Worm (Caenorhabditis elegans) whole organism, L4 larva: Measurements from ENCODE around the gene Y62H9A.11.
A peak's percentile ranks its signal among the peaks of the same experiment; 100 is the strongest.

Source experiments
- D1046.2 ChIP-seq: fragments of 200-800 bp; sonication (Bioruptor generic); IDR thresholded peaks from 2 replicates; pipeline ENCODE4 v1.3.6; 2022; ENCODE audit warnings: missing genetic modification characterization, missing compliant biosample characterization
- F26F4.8 ChIP-seq: fragments of 200-800 bp; sonication (Bioruptor generic); conservative IDR thresholded peaks from 2 replicates; pipeline ENCODE4 v1.3.6; 2022; ENCODE audit warnings: missing genetic modification characterization, missing compliant biosample characterization
- F37D6.2 ChIP-seq: sonication (generic microtip); optimal IDR thresholded peaks from 2 replicates; lab custom pipeline; 2016; ENCODE audit warnings: mild to moderate bottlenecking, missing genetic modification characterization, missing compliant biosample characterization
- R02D3.7 ChIP-seq: fragments of 150-350 bp; sonication (generic microtip); optimal IDR thresholded peaks from 3 replicates; lab custom pipeline; 2014; ENCODE audit warnings: missing biosample characterization, missing genetic modification characterization
- Y48G9A.11 ChIP-seq: fragments of 200-800 bp; sonication (Bioruptor generic); IDR thresholded peaks from 2 replicates; pipeline ENCODE4 v1.3.6; 2022; ENCODE audit warnings: missing genetic modification reagents, missing genetic modification characterization, missing compliant biosample characterization
- ZK337.2 ChIP-seq: fragments of 200-800 bp; sonication (Bioruptor generic); IDR thresholded peaks from 2 replicates; pipeline ENCODE4 v1.3.6; 2022; ENCODE audit warnings: missing genetic modification reagents, missing genetic modification characterization, missing compliant biosample characterization
- ZK546.5 ChIP-seq, 2 experiments: sonication (generic microtip); optimal IDR thresholded peaks; 2 replicates each; lab custom pipeline; 2017; ENCODE audit warnings: missing biosample characterization in 2 of 2, missing genetic modification characterization in 2 of 2
- ceh-20 ChIP-seq: fragments of 200-800 bp; sonication (Bioruptor generic); IDR thresholded peaks from 2 replicates; pipeline ENCODE4 v1.3.6; 2022; ENCODE audit warnings: missing genetic modification reagents, missing genetic modification characterization, missing compliant biosample characterization
- ceh-44 ChIP-seq: fragments of 200-800 bp; sonication (Bioruptor generic); IDR thresholded peaks from 2 replicates; pipeline ENCODE4 v1.3.6; 2022; ENCODE audit warnings: missing genetic modification reagents, missing genetic modification characterization, missing compliant biosample characterization
- ceh-82 ChIP-seq: sonication (generic microtip); optimal IDR thresholded peaks from 2 replicates; lab custom pipeline; 2017; ENCODE audit warnings: missing biosample characterization, missing genetic modification characterization
- cey-2 ChIP-seq: sonication (generic microtip); optimal IDR thresholded peaks from 3 replicates; lab custom pipeline; 2017; ENCODE audit warnings: missing genetic modification characterization, mild to moderate bottlenecking, missing compliant biosample characterization, antibody characterized with exemption, borderline replicate concordance; ENCODE audit not compliant: insufficient read depth
- daf-19 ChIP-seq: fragments of 200-800 bp; sonication (Bioruptor generic); conservative IDR thresholded peaks from 2 replicates; pipeline ENCODE4 v1.3.6; 2022; ENCODE audit warnings: missing genetic modification characterization, missing compliant biosample characterization
- daf-8 ChIP-seq: fragments of 200-800 bp; sonication (Bioruptor generic); IDR thresholded peaks from 2 replicates; pipeline ENCODE4 v1.3.6; 2022; ENCODE audit warnings: missing genetic modification characterization, missing compliant biosample characterization
- dmd-9 ChIP-seq: fragments of 200-800 bp; sonication (Bioruptor generic); IDR thresholded peaks from 2 replicates; pipeline ENCODE4 v1.3.6; 2022; ENCODE audit warnings: missing genetic modification reagents, missing genetic modification characterization, missing compliant biosample characterization
- dpl-1 ChIP-seq: fragments of 150-350 bp; optimal IDR thresholded peaks from 2 replicates; lab custom pipeline; 2014; ENCODE audit warnings: missing biosample characterization, missing genetic modification reagents, missing genetic modification characterization
- duxl-1 ChIP-seq: sonication (generic microtip); optimal IDR thresholded peaks from 2 replicates; lab custom pipeline; 2016; ENCODE audit warnings: mild to moderate bottlenecking, missing genetic modification characterization, moderate library complexity, missing compliant biosample characterization; ENCODE audit not compliant: poor library complexity
- dve-1 ChIP-seq: sonication (generic microtip); optimal IDR thresholded peaks from 2 replicates; lab custom pipeline; 2017; ENCODE audit warnings: antibody characterized with exemption, mild to moderate bottlenecking, missing genetic modification characterization, missing compliant biosample characterization; ENCODE audit not compliant: insufficient read depth
- egl-43 ChIP-seq: fragments of 200-800 bp; sonication (Bioruptor generic); IDR thresholded peaks from 2 replicates; pipeline ENCODE4 v1.3.6; 2022; ENCODE audit warnings: missing genetic modification reagents, missing genetic modification characterization, missing compliant biosample characterization
- fkh-10 ChIP-seq: fragments of 150-350 bp; optimal IDR thresholded peaks from 2 replicates; lab custom pipeline; 2014; ENCODE audit warnings: missing biosample characterization, missing genetic modification reagents, missing genetic modification characterization
- gei-8 ChIP-seq: fragments of 200-800 bp; sonication (Bioruptor generic); optimal IDR thresholded peaks from 2 replicates; lab custom pipeline; 2018; ENCODE audit warnings: mild to moderate bottlenecking, missing genetic modification characterization, missing compliant biosample characterization
- hlh-11 ChIP-seq: fragments of 200-800 bp; sonication (Bioruptor generic); optimal IDR thresholded peaks from 2 replicates; lab custom pipeline; 2018; ENCODE audit warnings: mild to moderate bottlenecking, missing genetic modification characterization, missing compliant biosample characterization
- jun-1 ChIP-seq: fragments of 150-350 bp; optimal IDR thresholded peaks from 2 replicates; lab custom pipeline; 2014; ENCODE audit warnings: missing biosample characterization, missing genetic modification reagents, missing genetic modification characterization
- lim-7 ChIP-seq: fragments of 200-800 bp; sonication (Bioruptor generic); IDR thresholded peaks from 2 replicates; pipeline ENCODE4 v1.3.6; 2022; ENCODE audit warnings: missing genetic modification characterization, missing compliant biosample characterization
- lin-15B ChIP-seq: fragments of 150-350 bp; sonication (generic microtip); optimal IDR thresholded peaks from 3 replicates; lab custom pipeline; 2014; ENCODE audit warnings: missing biosample characterization, missing genetic modification characterization
- madf-5 ChIP-seq, 2 experiments: fragments of 200-800 bp; sonication (Bioruptor generic); IDR thresholded peaks; 2 replicates each; pipeline ENCODE4 v1.3.6; 2022; ENCODE audit warnings: missing compliant biosample characterization in 2 of 2, missing genetic modification characterization in 2 of 2
- mxl-3 ChIP-seq: fragments of 200-800 bp; sonication (Bioruptor generic); optimal IDR thresholded peaks from 2 replicates; lab custom pipeline; 2018; ENCODE audit warnings: mild to moderate bottlenecking, missing genetic modification characterization, missing compliant biosample characterization
- nhr-10 ChIP-seq: fragments of 150-350 bp; optimal IDR thresholded peaks from 2 replicates; lab custom pipeline; 2014; ENCODE audit warnings: missing biosample characterization, missing genetic modification characterization
- nhr-102 ChIP-seq: sonication (generic microtip); optimal IDR thresholded peaks from 2 replicates; lab custom pipeline; 2016; ENCODE audit warnings: mild to moderate bottlenecking, missing genetic modification characterization, moderate library complexity, missing compliant biosample characterization
- nhr-111 ChIP-seq: fragments of 200-800 bp; sonication (Bioruptor generic); optimal IDR thresholded peaks from 2 replicates; lab custom pipeline; 2018; ENCODE audit warnings: mild to moderate bottlenecking, missing genetic modification characterization, missing compliant biosample characterization
- nhr-237 ChIP-seq: sonication (generic microtip); optimal IDR thresholded peaks from 2 replicates; lab custom pipeline; 2017; ENCODE audit warnings: missing biosample characterization, missing genetic modification characterization
- nhr-41 ChIP-seq: fragments of 200-800 bp; sonication (Bioruptor generic); IDR thresholded peaks from 2 replicates; pipeline ENCODE4 v1.3.6; 2022; ENCODE audit warnings: missing genetic modification reagents, missing genetic modification characterization, missing compliant biosample characterization
- nhr-42 ChIP-seq: fragments of 200-800 bp; sonication (Bioruptor generic); IDR thresholded peaks from 2 replicates; pipeline ENCODE4 v1.3.6; 2022; ENCODE audit warnings: missing genetic modification characterization, missing compliant biosample characterization
- pha-4 ChIP-seq, 2 experiments: fragments of 150-350 bp in 1 of 2; fragments of 200-800 bp in 1 of 2; sonication (Bioruptor generic) in 1 of 2; IDR thresholded peaks in 1 of 2; optimal IDR thresholded peaks in 1 of 2; 2 replicates each; pipeline versions ENCODE4 v1.3.6 to Lab custom; 2014 to 2022; ENCODE audit warnings: missing genetic modification characterization in 2 of 2, missing genetic modification reagents in 2 of 2, missing biosample characterization in 1 of 2, missing compliant biosample characterization in 1 of 2
- pqm-1 ChIP-seq: sonication (generic microtip); optimal IDR thresholded peaks from 2 replicates; lab custom pipeline; 2017; ENCODE audit warnings: missing biosample characterization, missing genetic modification characterization
- rbr-2 ChIP-seq: sonication (generic microtip); optimal IDR thresholded peaks from 2 replicates; lab custom pipeline; 2016; ENCODE audit warnings: missing genotype, missing genetic modification characterization, missing compliant biosample characterization
- saeg-2 ChIP-seq: fragments of 200-800 bp; sonication (Bioruptor generic); IDR thresholded peaks from 2 replicates; pipeline ENCODE4 v1.3.6; 2022; ENCODE audit warnings: missing genetic modification reagents, missing genetic modification characterization, missing compliant biosample characterization
- set-16 ChIP-seq: fragments of 200-800 bp; sonication (Bioruptor generic); IDR thresholded peaks from 2 replicates; pipeline ENCODE4 v1.3.6; 2022; ENCODE audit warnings: missing genetic modification reagents, missing genetic modification characterization, missing compliant biosample characterization
- skn-1 ChIP-seq: fragments of 150-350 bp; optimal IDR thresholded peaks from 2 replicates; lab custom pipeline; 2014; ENCODE audit warnings: missing biosample characterization, missing genetic modification characterization
- spr-1 ChIP-seq: sonication (generic microtip); optimal IDR thresholded peaks from 2 replicates; lab custom pipeline; 2016; ENCODE audit warnings: mild to moderate bottlenecking, missing genetic modification characterization, missing compliant biosample characterization
- spr-3 ChIP-seq: fragments of 200-800 bp; sonication (Bioruptor generic); optimal IDR thresholded peaks from 2 replicates; lab custom pipeline; 2018; ENCODE audit warnings: mild to moderate bottlenecking, missing genetic modification characterization, missing compliant biosample characterization
- tra-1 ChIP-seq: fragments of 200-800 bp; sonication (Bioruptor generic); IDR thresholded peaks from 2 replicates; pipeline ENCODE4 v1.3.6; 2022; ENCODE audit warnings: missing genetic modification reagents, missing genetic modification characterization, missing compliant biosample characterization
- unc-130 ChIP-seq: sonication (generic microtip); optimal IDR thresholded peaks from 2 replicates; lab custom pipeline; 2016; ENCODE audit warnings: missing genetic modification reagents, missing genetic modification characterization, missing compliant biosample characterization
- unc-62 ChIP-seq, 3 experiments: fragments of 150-350 bp in 1 of 3; sonication (generic microtip); optimal IDR thresholded peaks in 2 of 3; peaks in 1 of 3; 1 replicate in 1 of 3; 2 replicates in 2 of 3; lab custom pipeline; 2014 to 2017; ENCODE audit warnings: missing biosample characterization in 3 of 3, missing genetic modification characterization in 3 of 3, missing genetic modification reagents in 3 of 3, missing genotype in 1 of 3
- vab-7 ChIP-seq: fragments of 200-800 bp; sonication (Bioruptor generic); IDR thresholded peaks from 2 replicates; pipeline ENCODE4 v1.3.6; 2022; ENCODE audit warnings: missing genetic modification reagents, missing genetic modification characterization, missing compliant biosample characterization
- zag-1 ChIP-seq: fragments of 150-350 bp; optimal IDR thresholded peaks from 2 replicates; lab custom pipeline; 2014; ENCODE audit warnings: missing biosample characterization, missing genetic modification characterization
- zfp-2 ChIP-seq: sonication (generic microtip); optimal IDR thresholded peaks from 2 replicates; lab custom pipeline; 2016; ENCODE audit warnings: mild to moderate bottlenecking, missing genetic modification characterization, missing compliant biosample characterization
- zfp-3 ChIP-seq: fragments of 200-800 bp; sonication (Bioruptor generic); conservative IDR thresholded peaks from 2 replicates; pipeline ENCODE4 v1.3.6; 2022; ENCODE audit warnings: missing genetic modification reagents, missing genetic modification characterization, missing compliant biosample characterization
- ztf-11 ChIP-seq: fragments of 150-350 bp; optimal IDR thresholded peaks from 2 replicates; lab custom pipeline; 2014; ENCODE audit warnings: missing biosample characterization, missing genetic modification characterization
- ztf-7 ChIP-seq: fragments of 150-350 bp; optimal IDR thresholded peaks from 2 replicates; lab custom pipeline; 2014; ENCODE audit warnings: missing biosample characterization, missing genetic modification characterization

The Y62H9A.11 gene

ce11 chrX:11937343-11937935, 30.3 kb upstream of the Y62H9A.11 start (continued):
- TF ChIP-seq ztf-11 (tag; lab: Kevin White, UChicago): peak; percentile 84
- TF ChIP-seq lim-7: no peak
- peak; percentile 87 for TF ChIP-seq vab-7 (GFP tag; lab: Robert Waterston, UW)
- TF ChIP-seq ZK546.5 (tag; optimal IDR thresholded peaks at IDR 0.05; lab: Kevin White, UChicago): peak; percentile 31 to 75
- peak; percentile 55 for TF ChIP-seq cey-2 (tag; lab: Kevin White, UChicago)
- peak; percentile 41 for TF ChIP-seq lin-15B (tag; lab: Kevin White, UChicago)
- peak; percentile 97 for TF ChIP-seq pha-4 (GFP tag; IDR thresholded peaks at IDR 0.05; lab: Robert Waterston, UW)
- peak; percentile 78 for TF ChIP-seq pha-4 (tag; optimal IDR thresholded peaks at IDR 0.05; lab: Kevin White, UChicago)
- TF ChIP-seq F37D6.2: peak; percentile 99
- TF ChIP-seq jun-1 (tag; lab: Kevin White, UChicago): peak; percentile 99
- TF ChIP-seq mxl-3: peak; percentile 92
- TF ChIP-seq dpl-1 (GFP tag; lab: Kevin White, UChicago): peak; percentile 76
- no peak for TF ChIP-seq skn-1
- TF ChIP-seq ZK337.2: peak; percentile 83
- peak; percentile 99 for TF ChIP-seq duxl-1 (tag; lab: Kevin White, UChicago)
- TF ChIP-seq tra-1 (GFP tag; lab: Robert Waterston, UW): peak; percentile 95
- peak; percentile 68 for TF ChIP-seq pqm-1 (tag; lab: Kevin White, UChicago)
- no peak; the same call in 1 of the 2 replicates for TF ChIP-seq Y48G9A.11 (GFP tag; lab: Robert Waterston, UW)
- TF ChIP-seq fkh-10 (GFP tag; lab: Kevin White, UChicago): peak; percentile 98
- TF ChIP-seq madf-5 (GFP tag; IDR thresholded peaks at IDR 0.05; lab: Robert Waterston, UW): peak; percentile 53 to 92; a peak in 3 of 4 replicates
- peak; percentile 88 for TF ChIP-seq gei-8
- peak; percentile 68 for TF ChIP-seq nhr-41
- TF ChIP-seq zag-1 (tag; lab: Kevin White, UChicago): peak; percentile 94
- peak; percentile 90 for TF ChIP-seq nhr-237 (tag; lab: Kevin White, UChicago)
- TF ChIP-seq daf-8 (GFP tag; lab: Robert Waterston, UW): no peak
- no peak for TF ChIP-seq F26F4.8 (GFP tag; lab: Robert Waterston, UW)
- peak; percentile 98 for TF ChIP-seq spr-3
- peak; percentile 96 for TF ChIP-seq daf-19 (GFP tag; lab: Robert Waterston, UW)
- peak; percentile 88 for TF ChIP-seq dmd-9 (GFP tag; lab: Robert Waterston, UW)
- TF ChIP-seq spr-1 (tag; lab: Kevin White, UChicago): peak; percentile 97
- TF ChIP-seq ceh-20 (GFP tag; lab: Robert Waterston, UW): peak; percentile 95
- peak; percentile 99 for TF ChIP-seq rbr-2 (tag; lab: Kevin White, UChicago)
- TF ChIP-seq nhr-42 (GFP tag; lab: Robert Waterston, UW): peak; percentile 99
- TF ChIP-seq unc-62 (GFP tag; optimal IDR thresholded peaks at IDR 0.05 in 1 of 2; lab: Kevin White, UChicago): peak; percentile 91 to 100
- TF ChIP-seq unc-62 (tag; optimal IDR thresholded peaks at IDR 0.05; lab: Kevin White, UChicago): peak; percentile 93
- TF ChIP-seq ceh-44 (GFP tag; lab: Robert Waterston, UW): no peak
- peak; percentile 98 for TF ChIP-seq egl-43 (GFP tag; lab: Robert Waterston, UW)
- TF ChIP-seq ceh-82 (tag; lab: Kevin White, UChicago): peak; percentile 66
- peak; percentile 99 for TF ChIP-seq nhr-102 (tag; lab: Kevin White, UChicago)
- TF ChIP-seq nhr-10 (tag; lab: Kevin White, UChicago): peak; percentile 99
- TF ChIP-seq dve-1 (tag; lab: Kevin White, UChicago): peak; percentile 100
- TF ChIP-seq hlh-11: peak; percentile 97
- peak; percentile 97 for TF ChIP-seq ztf-7 (tag; lab: Kevin White, UChicago)
- peak; percentile 42 for TF ChIP-seq unc-130 (GFP tag; lab: Kevin White, UChicago)
- peak; percentile 88 for TF ChIP-seq zfp-2
- TF ChIP-seq zfp-3 (GFP tag; lab: Robert Waterston, UW): peak; percentile 94
- peak; percentile 36 for TF ChIP-seq nhr-111 (GFP tag; lab: Kevin White, UChicago)
- peak; percentile 95 for TF ChIP-seq saeg-2 (GFP tag; lab: Robert Waterston, UW)
- no peak for TF ChIP-seq set-16
- peak; percentile 89; the same call in 1 of the 2 replicates for TF ChIP-seq D1046.2 (GFP tag; lab: Robert Waterston, UW)
- peak; percentile 1 for TF ChIP-seq R02D3.7 (tag; lab: Kevin White, UChicago)
